Fruit fly (Drosophila melanogaster): Measurements from ENCODE around the gene CG18178.

dm6 chr3L:9687536-9687935 is 31.4 kb downstream of the CG18178 start:
- TF ChIP-seq Deaf1 (tag; optimal IDR thresholded peaks at IDR 0.05) = no peak
- TF ChIP-seq YL-1 (GFP tag; optimal IDR thresholded peaks at IDR 0.05) = no peak
- TF ChIP-seq CG15479 (GFP tag; optimal IDR thresholded peaks at IDR 0.05) = no peak
- TF ChIP-seq esg (GFP tag; conservative IDR thresholded peaks at IDR 0.05) = no peak
- TF ChIP-seq CG10979 (tag; optimal IDR thresholded peaks at IDR 0.05) = no peak
- no peak for TF ChIP-seq otp (GFP tag; IDR thresholded peaks at IDR 0.05)
- TF ChIP-seq CG9215 (GFP tag; IDR thresholded peaks at IDR 0.05) = no peak
- TF ChIP-seq tx (GFP tag; optimal IDR thresholded peaks at IDR 0.05) = no peak
- no peak for TF ChIP-seq al (GFP tag; IDR thresholded peaks at IDR 0.05)

All from whole organism, embryonic.